Worm (Caenorhabditis elegans) whole organism, L3 larva: Measurements from ENCODE around the gene C28D4.8.

Experiments
- ceh-16 ChIP-seq: sonication (generic microtip); optimal IDR thresholded peaks from 2 replicates; lab custom pipeline; 2017; ENCODE audit warnings: missing biosample characterization, missing genetic modification characterization
- ceh-82 ChIP-seq: fragments of 150-350 bp; optimal IDR thresholded peaks from 2 replicates; lab custom pipeline; 2014; ENCODE audit warnings: missing biosample characterization, missing genetic modification characterization
- eor-1 ChIP-seq, 2 experiments: fragments of 150-350 bp; optimal IDR thresholded peaks; 2 replicates each; lab custom pipeline; 2014 to 2018; ENCODE audit warnings: missing biosample characterization in 2 of 2, missing genetic modification characterization in 2 of 2
- fos-1 ChIP-seq: fragments of 150-350 bp; optimal IDR thresholded peaks from 2 replicates; lab custom pipeline; 2014; ENCODE audit warnings: missing biosample characterization, missing genetic modification characterization
- jun-1 ChIP-seq: fragments of 150-350 bp; optimal IDR thresholded peaks from 2 replicates; lab custom pipeline; 2014; ENCODE audit warnings: missing biosample characterization, missing genetic modification reagents, missing genetic modification characterization
- lin-39 ChIP-seq: fragments of 150-350 bp; optimal IDR thresholded peaks from 2 replicates; lab custom pipeline; 2018; ENCODE audit warnings: missing biosample characterization, missing genetic modification reagents, missing genetic modification characterization
- mdl-1 ChIP-seq: fragments of 150-350 bp; optimal IDR thresholded peaks from 2 replicates; lab custom pipeline; 2014; ENCODE audit warnings: missing biosample characterization, missing genetic modification characterization
- nhr-11 ChIP-seq: fragments of 150-350 bp; optimal IDR thresholded peaks from 2 replicates; lab custom pipeline; 2014; ENCODE audit warnings: missing biosample characterization, missing genetic modification characterization
- nhr-23 ChIP-seq: fragments of 150-350 bp; optimal IDR thresholded peaks from 2 replicates; lab custom pipeline; 2014; ENCODE audit warnings: missing biosample characterization, missing genetic modification reagents, missing genetic modification characterization
- pha-4 ChIP-seq: fragments of 150-350 bp; optimal IDR thresholded peaks from 2 replicates; lab custom pipeline; 2014; ENCODE audit warnings: missing biosample characterization, missing genetic modification reagents, missing genetic modification characterization
- pqm-1 ChIP-seq: fragments of 150-350 bp; optimal IDR thresholded peaks from 2 replicates; lab custom pipeline; 2017; ENCODE audit warnings: missing biosample characterization, missing genetic modification characterization, inconsistent platforms
- skn-1 ChIP-seq: fragments of 150-350 bp; optimal IDR thresholded peaks from 2 replicates; lab custom pipeline; 2014; ENCODE audit warnings: missing biosample characterization, missing genetic modification characterization
- zag-1 ChIP-seq: fragments of 150-350 bp; optimal IDR thresholded peaks from 2 replicates; lab custom pipeline; 2014; ENCODE audit warnings: missing biosample characterization, missing genetic modification characterization
- ztf-11 ChIP-seq: fragments of 150-350 bp; optimal IDR thresholded peaks from 2 replicates; lab custom pipeline; 2014; ENCODE audit warnings: missing biosample characterization, missing genetic modification characterization

DNA sequence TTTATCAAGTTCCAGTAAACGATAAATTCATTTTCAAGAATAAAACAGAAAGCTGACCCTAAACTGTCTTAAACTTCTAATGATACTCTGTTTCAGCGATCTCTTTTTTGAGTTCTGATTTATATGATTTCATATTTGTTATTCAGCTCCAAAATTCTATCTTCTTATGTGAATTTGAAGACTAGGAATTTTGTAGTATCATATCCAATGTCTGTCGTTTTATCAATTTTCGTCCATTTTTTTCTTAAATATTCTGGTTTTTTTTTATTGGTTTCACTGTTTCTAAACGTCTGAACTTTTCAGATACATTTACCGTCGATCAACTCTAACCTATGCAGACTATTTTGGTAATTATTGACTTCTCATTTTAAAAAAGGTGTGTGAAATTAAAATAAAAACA lies 23.3 kb downstream of the C28D4.8 start, which contains the start of the genes nhr-138 and C28D4.18:
- TF ChIP-seq jun-1 (tag; lab: Kevin White, UChicago) (no peak), zag-1 (tag; lab: Kevin White, UChicago) (no peak), nhr-23 (no peak), pha-4 (tag; lab: Kevin White, UChicago) (no peak), eor-1 (tag; optimal IDR thresholded peaks at IDR 0.05; lab: Kevin White, UChicago) (no peak), pqm-1 (tag; lab: Kevin White, UChicago) (no peak), ceh-16 (no peak), ceh-82 (tag; lab: Kevin White, UChicago) (no peak), lin-39 (tag; lab: Kevin White, UChicago) (no peak), fos-1 (tag; lab: Kevin White, UChicago) (no peak), ztf-11 (tag; lab: Kevin White, UChicago) (no peak), nhr-11 (tag; lab: Kevin White, UChicago) (no peak), mdl-1 (tag; lab: Kevin White, UChicago) (no peak), skn-1 (tag; lab: Kevin White, UChicago) (no peak)
